Fruit fly (Drosophila melanogaster) whole organism, embryonic: ENCODE data around the gene CG1983.

Source experiments
- CG10274 ChIP-seq: fragments of 200-800 bp; sonication (Bioruptor generic); optimal IDR thresholded peaks from 3 replicates; lab custom pipeline; 2017; ENCODE audit warnings: missing biosample characterization, mild to moderate bottlenecking, missing genetic modification characterization
- CG10462 ChIP-seq: fragments of 200-800 bp; sonication (Bioruptor generic); optimal IDR thresholded peaks from 2 replicates; lab custom pipeline; 2016; ENCODE audit warnings: missing biosample characterization, missing genetic modification characterization
- CG10565 ChIP-seq: fragments of 200-800 bp; sonication (Bioruptor generic); optimal IDR thresholded peaks from 3 replicates; lab custom pipeline; 2016; ENCODE audit warnings: missing biosample characterization, mild to moderate bottlenecking, missing genetic modification characterization
- CG13424 ChIP-seq: fragments of 200-800 bp; sonication (Bioruptor generic); optimal IDR thresholded peaks from 2 replicates; lab custom pipeline; 2019; ENCODE audit warnings: missing biosample characterization, mild to moderate bottlenecking, missing genetic modification characterization, moderate library complexity
- CG15601 ChIP-seq: fragments of 200-800 bp; sonication (Bioruptor generic); optimal IDR thresholded peaks from 3 replicates; lab custom pipeline; 2019; ENCODE audit warnings: missing biosample characterization, mild to moderate bottlenecking, missing genetic modification characterization, moderate library complexity
- CG17328 ChIP-seq: fragments of 200-800 bp; sonication (Bioruptor generic); IDR thresholded peaks from 2 replicates; pipeline ENCODE4 v1.3.6; 2022; ENCODE audit warnings: missing biosample characterization, missing genetic modification characterization
- CG17361 ChIP-seq: fragments of 200-800 bp; sonication (Bioruptor generic); IDR thresholded peaks from 3 replicates; pipeline ENCODE4 v1.3.6; 2022; ENCODE audit warnings: missing biosample characterization, missing genetic modification characterization
- CG17612 ChIP-seq: fragments of 200-800 bp; sonication (Bioruptor generic); IDR thresholded peaks from 2 replicates; pipeline ENCODE4 v1.3.6; 2022; ENCODE audit warnings: missing biosample characterization, missing genetic modification characterization
- CG17829 ChIP-seq: fragments of 200-800 bp; optimal IDR thresholded peaks from 2 replicates; lab custom pipeline; 2019; ENCODE audit warnings: missing biosample characterization, mild to moderate bottlenecking, missing genetic modification characterization, moderate library complexity
- CG18262 ChIP-seq: fragments of 200-800 bp; optimal IDR thresholded peaks from 3 replicates; lab custom pipeline; 2019; ENCODE audit warnings: missing biosample characterization, mild to moderate bottlenecking, missing genetic modification characterization, moderate library complexity
- CG32532 ChIP-seq: fragments of 200-800 bp; sonication (Bioruptor generic); IDR thresholded peaks from 2 replicates; pipeline ENCODE4 v1.3.6; 2022; ENCODE audit warnings: missing biosample characterization, missing genetic modification characterization
- CG4404 ChIP-seq: fragments of 200-800 bp; sonication (Bioruptor generic); IDR thresholded peaks from 2 replicates; pipeline ENCODE4 v1.3.6; 2022; ENCODE audit warnings: missing biosample characterization, missing genetic modification characterization
- CG5953 ChIP-seq: fragments of 200-800 bp; sonication (Bioruptor generic); IDR thresholded peaks from 2 replicates; pipeline ENCODE4 v1.3.6; 2022; ENCODE audit warnings: missing biosample characterization, missing genetic modification characterization
- CG6689 ChIP-seq: fragments of 200-800 bp; sonication (Bioruptor generic); IDR thresholded peaks from 2 replicates; pipeline ENCODE4 v1.3.6; 2022; ENCODE audit warnings: missing biosample characterization, missing genetic modification characterization
- CG8765 ChIP-seq: fragments of 200-800 bp; sonication (Bioruptor generic); IDR thresholded peaks from 2 replicates; pipeline ENCODE4 v1.3.6; 2022; ENCODE audit warnings: missing biosample characterization, missing genetic modification characterization
- CG9932 ChIP-seq: fragments of 200-800 bp; sonication (Bioruptor generic); IDR thresholded peaks from 2 replicates; pipeline ENCODE4 v1.3.6; 2022; ENCODE audit warnings: missing biosample characterization, missing genetic modification characterization
- D ChIP-seq, 2 experiments: fragments of 200-800 bp in 1 of 2; fragments of >200 bp in 1 of 2; sonication (Bioruptor generic) in 1 of 2; optimal IDR thresholded peaks; 2 replicates in 1 of 2; 3 replicates in 1 of 2; lab custom pipeline; 2017; ENCODE audit warnings: mild to moderate bottlenecking in 1 of 2, missing biosample characterization in 1 of 2, missing genetic modification characterization in 1 of 2, missing genetic modification reagents in 1 of 2
- Dbx ChIP-seq: fragments of 200-800 bp; sonication (Bioruptor generic); IDR thresholded peaks from 3 replicates; pipeline ENCODE4 v1.3.6; 2022; ENCODE audit warnings: missing biosample characterization, missing genetic modification characterization
- Drgx ChIP-seq: fragments of 200-800 bp; sonication (Bioruptor generic); IDR thresholded peaks from 2 replicates; pipeline ENCODE4 v1.3.6; 2022; ENCODE audit warnings: missing biosample characterization, missing genetic modification characterization
- E2f2 ChIP-seq: fragments of 200-800 bp; sonication (Bioruptor generic); IDR thresholded peaks from 2 replicates; pipeline ENCODE4 v1.3.6; 2022; ENCODE audit warnings: missing biosample characterization, missing genetic modification characterization
- Elba2 ChIP-seq: fragments of 200-800 bp; sonication (Bioruptor generic); optimal IDR thresholded peaks from 3 replicates; lab custom pipeline; 2016; ENCODE audit warnings: missing biosample characterization, missing genetic modification characterization
- MBD-R2 ChIP-seq: fragments of 200-800 bp; sonication (Bioruptor generic); IDR thresholded peaks from 2 replicates; pipeline ENCODE4 v1.3.6; 2022; ENCODE audit warnings: missing biosample characterization, missing genetic modification characterization
- Max ChIP-seq: fragments of 200-800 bp; sonication (Bioruptor generic); optimal IDR thresholded peaks from 2 replicates; lab custom pipeline; 2016; ENCODE audit warnings: missing biosample characterization, mild to moderate bottlenecking, missing genetic modification characterization
- Med ChIP-seq: fragments of 200-800 bp; sonication (Bioruptor generic); peaks from one replicate; lab custom pipeline; 2016; ENCODE audit warnings: missing biosample characterization, missing genetic modification characterization, mild to moderate bottlenecking, inconsistent platforms, moderate library complexity
- Mes4 ChIP-seq: fragments of 200-800 bp; sonication (Bioruptor generic); optimal IDR thresholded peaks from 2 replicates; lab custom pipeline; 2016; ENCODE audit warnings: missing biosample characterization, missing genetic modification characterization
- NC2β ChIP-seq: fragments of 200-800 bp; sonication (Bioruptor generic); optimal IDR thresholded peaks from 2 replicates; lab custom pipeline; 2016; ENCODE audit warnings: missing biosample characterization, missing genetic modification characterization
- Optix ChIP-seq: fragments of 200-800 bp; sonication (Bioruptor generic); IDR thresholded peaks from 3 replicates; pipeline ENCODE4 v1.3.6; 2022; ENCODE audit warnings: missing biosample characterization, missing genetic modification characterization
- Sin3A ChIP-seq: fragments of >200 bp; optimal IDR thresholded peaks from 2 replicates; lab custom pipeline; 2018
- Xrp1 ChIP-seq: fragments of 200-800 bp; sonication (Bioruptor generic); IDR thresholded peaks from 2 replicates; pipeline ENCODE4 v1.3.6; 2022; ENCODE audit warnings: missing biosample characterization, missing genetic modification characterization
- al ChIP-seq: fragments of 200-800 bp; sonication (Bioruptor generic); IDR thresholded peaks from 2 replicates; pipeline ENCODE4 v1.3.6; 2022; ENCODE audit warnings: missing biosample characterization, missing genetic modification characterization
- amos ChIP-seq: fragments of 200-800 bp; sonication (Bioruptor generic); IDR thresholded peaks from 2 replicates; pipeline ENCODE4 v1.3.6; 2022; ENCODE audit warnings: missing biosample characterization, missing genetic modification characterization; ENCODE audit not compliant: partially characterized antibody
- cad ChIP-seq: fragments of >200 bp; optimal IDR thresholded peaks from 2 replicates; lab custom pipeline; 2017; ENCODE audit warnings: missing biosample characterization, missing genetic modification characterization
- ci ChIP-seq: fragments of 200-800 bp; sonication (Bioruptor generic); IDR thresholded peaks from 3 replicates; pipeline ENCODE4 v1.3.6; 2022; ENCODE audit warnings: missing biosample characterization, missing genetic modification characterization
- da ChIP-seq: fragments of 200-800 bp; sonication (Bioruptor generic); optimal IDR thresholded peaks from 2 replicates; lab custom pipeline; 2016; ENCODE audit warnings: missing biosample characterization, missing genetic modification characterization
- dm ChIP-seq: fragments of 200-800 bp; sonication (Bioruptor generic); optimal IDR thresholded peaks from 3 replicates; lab custom pipeline; 2016; ENCODE audit warnings: missing biosample characterization, missing genetic modification characterization
- esg ChIP-seq: fragments of 200-800 bp; sonication (Bioruptor generic); conservative IDR thresholded peaks from 2 replicates; pipeline ENCODE4 v1.3.6; 2022; ENCODE audit warnings: missing biosample characterization, missing genetic modification characterization
- exex ChIP-seq: fragments of 200-800 bp; sonication (Bioruptor generic); optimal IDR thresholded peaks from 4 replicates; lab custom pipeline; 2018; ENCODE audit warnings: missing biosample characterization, mild to moderate bottlenecking, missing genetic modification characterization, moderate library complexity
- gcm2 ChIP-seq: fragments of 200-800 bp; sonication (Bioruptor generic); optimal IDR thresholded peaks from 2 replicates; lab custom pipeline; 2016; ENCODE audit warnings: missing biosample characterization, missing genetic modification characterization
- nom ChIP-seq: fragments of 200-800 bp; sonication (Bioruptor generic); optimal IDR thresholded peaks from 2 replicates; lab custom pipeline; 2017; ENCODE audit warnings: missing biosample characterization, missing genetic modification characterization, mild to moderate bottlenecking, moderate library complexity, missing genetic modification reagents
- prd ChIP-seq, 3 experiments: fragments of >200 bp in 2 of 3; fragments of 200-800 bp in 1 of 3; sonication (Bioruptor generic) in 1 of 3; optimal IDR thresholded peaks in 2 of 3; IDR thresholded peaks in 1 of 3; 2 replicates in 2 of 3; 3 replicates in 1 of 3; pipeline versions ENCODE4 v1.3.6 to Lab custom; 2017 to 2022; ENCODE audit warnings: missing biosample characterization in 1 of 3, missing genetic modification characterization in 1 of 3
- row ChIP-seq: fragments of 200-800 bp; sonication (Bioruptor generic); IDR thresholded peaks from 3 replicates; pipeline ENCODE4 v1.3.6; 2022; ENCODE audit warnings: missing biosample characterization, missing genetic modification characterization
- sisA ChIP-seq: fragments of 200-800 bp; sonication (Bioruptor generic); IDR thresholded peaks from 2 replicates; pipeline ENCODE4 v1.3.6; 2022; ENCODE audit warnings: missing biosample characterization, missing genetic modification characterization
- slbo ChIP-seq: fragments of 200-800 bp; sonication (Bioruptor generic); IDR thresholded peaks from 2 replicates; pipeline ENCODE4 v1.3.6; 2022; ENCODE audit warnings: missing biosample characterization, missing genetic modification characterization
- sob ChIP-seq: fragments of 200-800 bp; sonication (Bioruptor generic); IDR thresholded peaks from 2 replicates; pipeline ENCODE4 v1.3.6; 2022; ENCODE audit warnings: missing biosample characterization, missing genetic modification characterization
- stc ChIP-seq: fragments of 200-800 bp; sonication (Bioruptor generic); IDR thresholded peaks from 2 replicates; pipeline ENCODE4 v1.3.6; 2022; ENCODE audit warnings: missing biosample characterization, missing genetic modification characterization
- tin ChIP-seq: fragments of 200-800 bp; sonication (Bioruptor generic); optimal IDR thresholded peaks from 3 replicates; lab custom pipeline; 2016; ENCODE audit warnings: missing biosample characterization, missing genetic modification characterization
- trh ChIP-seq: fragments of 200-800 bp; sonication (Bioruptor generic); optimal IDR thresholded peaks from 2 replicates; lab custom pipeline; 2016; ENCODE audit warnings: missing biosample characterization, missing genetic modification characterization
- vfl ChIP-seq: fragments of 200-800 bp; sonication (Bioruptor generic); optimal IDR thresholded peaks from 2 replicates; lab custom pipeline; 2016; ENCODE audit warnings: missing biosample characterization, missing genetic modification characterization

The CG1983 gene

DNA sequence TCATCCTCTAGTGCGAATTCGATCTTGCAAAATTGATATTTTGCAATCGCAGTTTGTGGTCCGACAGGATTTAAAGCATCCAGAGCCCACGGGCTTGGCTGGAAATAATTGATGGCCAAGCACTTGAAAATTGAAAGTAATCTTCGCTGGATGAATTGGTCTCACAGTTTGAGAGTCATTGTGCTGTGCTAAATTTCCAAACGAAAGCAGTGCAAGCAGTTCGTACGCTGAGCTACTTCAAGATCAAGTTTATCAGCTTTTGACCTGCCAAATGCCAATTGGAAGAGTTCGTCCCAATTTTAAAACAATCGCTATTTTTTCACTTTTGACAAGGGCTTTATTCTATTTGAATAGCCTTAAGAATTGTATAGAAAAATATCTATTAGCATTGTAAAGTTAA is 23.6 kb downstream of the CG1983 start (continued):
- no peak for TF ChIP-seq CG10565
- no peak for TF ChIP-seq CG10274 (GFP tag; lab: Kevin White, UChicago)
- TF ChIP-seq CG10462 (GFP tag; lab: Kevin White, UChicago): no peak
- no peak for TF ChIP-seq Sin3A
- TF ChIP-seq CG13424: no peak
- no peak for TF ChIP-seq Max (GFP tag; lab: Kevin White, UChicago)
- no peak for TF ChIP-seq CG17829 (tag; lab: Kevin White, UChicago)
- no peak for TF ChIP-seq tin (GFP tag; lab: Kevin White, UChicago)
- TF ChIP-seq da: no peak
- no peak for TF ChIP-seq stc (GFP tag; lab: Robert Waterston, UW)
- no peak for TF ChIP-seq CG17361
- TF ChIP-seq gcm2 (GFP tag; lab: Kevin White, UChicago): no peak
- TF ChIP-seq Elba2 (GFP tag; lab: Kevin White, UChicago): peak; percentile 81
- TF ChIP-seq CG15601 (tag; lab: Kevin White, UChicago): peak; percentile 32
- no peak for TF ChIP-seq exex
- TF ChIP-seq amos (GFP tag; lab: Robert Waterston, UW): peak; percentile 18; the same call in 1 of the 2 replicates
- TF ChIP-seq prd (optimal IDR thresholded peaks at IDR 0.05; lab: Kevin White, UChicago): no peak
- TF ChIP-seq prd (GFP tag; IDR thresholded peaks at IDR 0.05; lab: Robert Waterston, UW): peak; percentile 15; the same call in 1 of the 3 replicates
- TF ChIP-seq vfl (GFP tag; lab: Kevin White, UChicago): no peak
- peak; percentile 75 for TF ChIP-seq cad (GFP tag; lab: Kevin White, UChicago)
- TF ChIP-seq MBD-R2: peak; percentile 16; the same call in 1 of the 2 replicates
- TF ChIP-seq CG5953 (GFP tag; lab: Robert Waterston, UW): no peak

DNA sequence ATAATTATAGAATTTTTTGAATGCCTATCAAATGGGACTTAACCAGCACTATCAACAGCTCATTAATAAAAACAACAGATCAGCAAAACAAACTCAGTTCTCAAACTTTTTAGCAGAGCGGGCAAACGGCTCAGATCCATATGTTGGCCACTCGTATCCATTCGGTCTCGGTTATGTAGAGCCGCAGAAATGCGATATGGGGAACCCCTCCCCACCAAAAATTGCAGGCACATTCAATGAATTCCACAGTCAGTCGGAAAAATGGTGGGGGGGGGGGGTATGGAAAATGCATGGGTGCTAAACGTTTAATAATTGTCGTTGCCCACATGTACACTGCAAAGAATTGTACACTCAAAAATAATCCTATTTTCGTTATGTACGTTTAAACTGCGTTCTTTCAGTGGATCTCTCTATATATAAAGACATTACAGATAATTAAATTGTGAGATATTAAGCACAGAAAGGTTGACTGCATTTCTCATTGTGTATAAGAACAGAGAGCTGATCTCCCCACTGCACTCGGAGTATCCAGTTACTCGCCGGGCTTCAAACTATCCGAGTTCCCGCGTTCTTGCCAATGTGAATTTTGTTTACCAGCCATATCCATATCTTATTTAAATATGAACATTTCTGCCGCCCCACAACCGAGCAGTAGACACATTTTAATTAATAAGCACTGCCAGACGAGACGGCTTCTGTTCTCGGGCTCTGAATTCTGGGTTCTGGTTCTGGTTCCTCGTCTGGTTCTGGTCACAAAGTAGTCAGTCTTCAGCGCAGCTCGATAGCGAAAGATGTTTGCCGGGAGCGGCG is 26.0 kb downstream of the CG1983 start, which contains the start of gene CG15529:
TSS of gene CG15529 (plus strand) at position 760 of the 810 bp plus-strand sequence.
- TF ChIP-seq prd (optimal IDR thresholded peaks at IDR 0.05; lab: Kevin White, UChicago): no peak
- TF ChIP-seq prd (GFP tag; IDR thresholded peaks at IDR 0.05; lab: Robert Waterston, UW): peak; percentile 32; the same call in 1 of the 3 replicates
- TF ChIP-seq nom (GFP tag; lab: Kevin White, UChicago): peak; percentile 60
- TF ChIP-seq CG9932: peak; percentile 54
- no peak for TF ChIP-seq gcm2 (GFP tag; lab: Kevin White, UChicago)
- TF ChIP-seq Mes4 (GFP tag; lab: Kevin White, UChicago): no peak
- peak; percentile 34; the same call in 1 of the 2 replicates for TF ChIP-seq CG32532 (GFP tag; lab: Robert Waterston, UW)
- TF ChIP-seq trh (GFP tag; lab: Kevin White, UChicago): no peak
- peak; percentile 32; the same call in 1 of the 2 replicates for TF ChIP-seq CG17328 (GFP tag; lab: Robert Waterston, UW)
- TF ChIP-seq row (GFP tag; lab: Robert Waterston, UW): peak; percentile 18; the same call in 1 of the 3 replicates
- 0 out of 2 replicates have a peak, but pooled peaks have one; percentile 12 for TF ChIP-seq sob (GFP tag; lab: Robert Waterston, UW)
- TF ChIP-seq CG18262 (tag; lab: Kevin White, UChicago): no peak
- TF ChIP-seq CG4404: 0 out of 2 replicates have a peak, but pooled peaks have one; percentile 9
- no peak for TF ChIP-seq CG6689 (GFP tag; lab: Robert Waterston, UW)
- 0 out of 2 replicates have a peak, but pooled peaks have one; percentile 19 for TF ChIP-seq Xrp1 (GFP tag; lab: Robert Waterston, UW)
- TF ChIP-seq NC2β (GFP tag; lab: Kevin White, UChicago): no peak
- 0 out of 3 replicates have a peak, but pooled peaks have one; percentile 39 for TF ChIP-seq ci
- TF ChIP-seq Optix (GFP tag; lab: Robert Waterston, UW): 0 out of 3 replicates have a peak, but pooled peaks have one; percentile 23
- TF ChIP-seq sisA (GFP tag; lab: Robert Waterston, UW): peak; percentile 8; the same call in 1 of the 2 replicates
- 0 out of 3 replicates have a peak, but pooled peaks have one; percentile 32 for TF ChIP-seq Dbx
- TF ChIP-seq E2f2 (GFP tag; lab: Robert Waterston, UW): no peak
- peak; percentile 74 for TF ChIP-seq Drgx
- peak; percentile 15 for TF ChIP-seq Med
- TF ChIP-seq D (optimal IDR thresholded peaks at IDR 0.05; lab: Kevin White, UChicago): no peak
- no peak for TF ChIP-seq D (GFP tag; optimal IDR thresholded peaks at IDR 0.05; lab: Kevin White, UChicago)
- TF ChIP-seq CG17612 (GFP tag; lab: Robert Waterston, UW): no peak
- 0 out of 2 replicates have a peak, but pooled peaks have one; percentile 15 for TF ChIP-seq CG8765 (GFP tag; lab: Robert Waterston, UW)
- peak; percentile 59 for TF ChIP-seq slbo (GFP tag; lab: Robert Waterston, UW)
- TF ChIP-seq esg (GFP tag; lab: Robert Waterston, UW): 0 out of 2 replicates have a peak, but pooled peaks have one; percentile 5
- no peak for TF ChIP-seq dm
- TF ChIP-seq al (GFP tag; lab: Robert Waterston, UW): 0 out of 2 replicates have a peak, but pooled peaks have one; percentile 18
